Fruit fly (Drosophila melanogaster) whole organism, embryonic: ENCODE results near the gene Pif1B.

Source experiments
- Awh ChIP-seq: fragments of 200-800 bp; sonication (Bioruptor generic); IDR thresholded peaks from 2 replicates; pipeline ENCODE4, ENCODE4 v1.3.6; 2022; ENCODE audit warnings: missing biosample characterization, missing genetic modification characterization
- CG10274 ChIP-seq: fragments of 200-800 bp; sonication (Bioruptor generic); optimal IDR thresholded peaks from 3 replicates; lab custom pipeline; 2017; ENCODE audit warnings: missing biosample characterization, mild to moderate bottlenecking, missing genetic modification characterization
- CG10462 ChIP-seq: fragments of 200-800 bp; sonication (Bioruptor generic); optimal IDR thresholded peaks from 2 replicates; lab custom pipeline; 2016; ENCODE audit warnings: missing biosample characterization, missing genetic modification characterization
- CG12659 ChIP-seq: fragments of 200-800 bp; sonication (Bioruptor generic); optimal IDR thresholded peaks from 3 replicates; lab custom pipeline; 2017; ENCODE audit warnings: mild to moderate bottlenecking, missing biosample characterization, missing genetic modification reagents, missing genetic modification characterization
- CG16813 ChIP-seq: fragments of 200-800 bp; sonication (Bioruptor generic); IDR thresholded peaks from 3 replicates; pipeline ENCODE4 v1.3.6; 2022; ENCODE audit warnings: missing biosample characterization, missing genetic modification characterization; ENCODE audit not compliant: partially characterized antibody
- CG18619 ChIP-seq: fragments of 200-800 bp; sonication (Bioruptor generic); optimal IDR thresholded peaks from 3 replicates; lab custom pipeline; 2017; ENCODE audit warnings: missing biosample characterization, mild to moderate bottlenecking, missing genetic modification characterization
- CG30431 ChIP-seq: fragments of 200-800 bp; sonication (Bioruptor generic); optimal IDR thresholded peaks from 2 replicates; lab custom pipeline; 2017; ENCODE audit warnings: missing biosample characterization, missing genetic modification characterization
- CG3407 ChIP-seq: fragments of 200-800 bp; sonication (Bioruptor generic); optimal IDR thresholded peaks from 2 replicates; lab custom pipeline; 2018; ENCODE audit warnings: missing biosample characterization, mild to moderate bottlenecking, missing genetic modification characterization
- CG34422 ChIP-seq: fragments of 200-800 bp; sonication (Bioruptor generic); IDR thresholded peaks from 3 replicates; pipeline ENCODE4 v1.3.6; 2022; ENCODE audit warnings: missing biosample characterization, missing genetic modification characterization
- CG3838 ChIP-seq: fragments of 200-800 bp; sonication (Bioruptor generic); optimal IDR thresholded peaks from 3 replicates; lab custom pipeline; 2016; ENCODE audit warnings: missing biosample characterization, missing genetic modification characterization
- CG6791 ChIP-seq: fragments of 200-800 bp; sonication (Bioruptor generic); IDR thresholded peaks from 3 replicates; pipeline ENCODE4 v1.3.6; 2022; ENCODE audit warnings: missing biosample characterization, missing genetic modification characterization; ENCODE audit not compliant: partially characterized antibody
- CG7357 ChIP-seq: fragments of 200-800 bp; sonication (Bioruptor generic); IDR thresholded peaks from 3 replicates; pipeline ENCODE4 v1.3.6; 2022; ENCODE audit warnings: missing biosample characterization, missing genetic modification characterization
- CG7556 ChIP-seq: fragments of 200-800 bp; sonication (Bioruptor generic); optimal IDR thresholded peaks from 2 replicates; lab custom pipeline; 2017; ENCODE audit warnings: missing biosample characterization, mild to moderate bottlenecking, missing genetic modification characterization
- CG7745 ChIP-seq: fragments of 200-800 bp; sonication (Bioruptor generic); optimal IDR thresholded peaks from 2 replicates; lab custom pipeline; 2018; ENCODE audit warnings: missing biosample characterization, mild to moderate bottlenecking, missing genetic modification characterization, moderate library complexity
- CG7839 ChIP-seq: fragments of 200-800 bp; sonication (Bioruptor generic); optimal IDR thresholded peaks from 3 replicates; lab custom pipeline; 2018; ENCODE audit warnings: missing biosample characterization, mild to moderate bottlenecking, missing genetic modification characterization, moderate library complexity
- CG8089 ChIP-seq: fragments of 200-800 bp; sonication (Bioruptor generic); optimal IDR thresholded peaks from 3 replicates; lab custom pipeline; 2016; ENCODE audit warnings: missing biosample characterization, missing genetic modification characterization
- CG9817 ChIP-seq: fragments of 200-800 bp; sonication (Bioruptor generic); optimal IDR thresholded peaks from 2 replicates; lab custom pipeline; 2018; ENCODE audit warnings: missing biosample characterization, mild to moderate bottlenecking, missing genetic modification characterization, moderate library complexity
- CoRest ChIP-seq: fragments of 200-800 bp; sonication (Bioruptor generic); optimal IDR thresholded peaks from 3 replicates; lab custom pipeline; 2018; ENCODE audit warnings: missing biosample characterization, mild to moderate bottlenecking, missing genetic modification characterization, moderate library complexity
- CrebB ChIP-seq: fragments of 200-800 bp; sonication (Bioruptor generic); optimal IDR thresholded peaks from 3 replicates; lab custom pipeline; 2018; ENCODE audit warnings: missing biosample characterization, mild to moderate bottlenecking, missing genetic modification characterization
- Dip3 ChIP-seq: fragments of 200-800 bp; sonication (Bioruptor generic); optimal IDR thresholded peaks from 3 replicates; lab custom pipeline; 2016; ENCODE audit warnings: missing biosample characterization, missing genetic modification characterization
- Gsc ChIP-seq: fragments of 200-800 bp; sonication (Bioruptor generic); IDR thresholded peaks from 2 replicates; pipeline ENCODE4 v1.3.6; 2022; ENCODE audit warnings: missing biosample characterization, missing genetic modification characterization
- Gug ChIP-seq: fragments of 200-800 bp; sonication (Bioruptor generic); IDR thresholded peaks from 4 replicates; pipeline ENCODE4 v1.3.6; 2022; ENCODE audit warnings: missing biosample characterization, missing genetic modification characterization
- Lhr ChIP-seq: fragments of 200-800 bp; sonication (Bioruptor generic); optimal IDR thresholded peaks from 3 replicates; lab custom pipeline; 2017; ENCODE audit warnings: mild to moderate bottlenecking, missing biosample characterization, missing genetic modification reagents, missing genetic modification characterization
- Mad ChIP-seq: fragments of 200-800 bp; sonication (Bioruptor generic); optimal IDR thresholded peaks from 2 replicates; lab custom pipeline; 2016; ENCODE audit warnings: missing biosample characterization, missing genetic modification characterization
- Max ChIP-seq: fragments of 200-800 bp; sonication (Bioruptor generic); optimal IDR thresholded peaks from 2 replicates; lab custom pipeline; 2016; ENCODE audit warnings: missing biosample characterization, mild to moderate bottlenecking, missing genetic modification characterization
- NC2α ChIP-seq: fragments of 200-800 bp; sonication (Bioruptor generic); optimal IDR thresholded peaks from 2 replicates; lab custom pipeline; 2016; ENCODE audit warnings: missing biosample characterization, missing genetic modification characterization
- Stat92E ChIP-seq, 3 experiments: fragments of >200 bp in 2 of 3; fragments of 200-800 bp in 1 of 3; sonication (Bioruptor generic) in 1 of 3; optimal IDR thresholded peaks; 2 replicates each; lab custom pipeline; 2017 to 2019; ENCODE audit warnings: missing biosample characterization in 3 of 3, missing genetic modification characterization in 3 of 3, mild to moderate bottlenecking in 1 of 3, moderate library complexity in 1 of 3
- Taf1 ChIP-seq: fragments of 200-800 bp; sonication (Bioruptor generic); IDR thresholded peaks from 2 replicates; pipeline ENCODE4 v1.3.6; 2022; ENCODE audit warnings: missing biosample characterization, missing genetic modification characterization
- YL-1 ChIP-seq: fragments of 200-800 bp; sonication (Bioruptor generic); optimal IDR thresholded peaks from 3 replicates; lab custom pipeline; 2017; ENCODE audit warnings: missing biosample characterization, mild to moderate bottlenecking, missing genetic modification characterization
- ab ChIP-seq: fragments of 200-800 bp; sonication (Bioruptor generic); optimal IDR thresholded peaks from 2 replicates; lab custom pipeline; 2016; ENCODE audit warnings: missing biosample characterization, missing genetic modification characterization
- amos ChIP-seq: fragments of 200-800 bp; sonication (Bioruptor generic); IDR thresholded peaks from 2 replicates; pipeline ENCODE4 v1.3.6; 2022; ENCODE audit warnings: missing biosample characterization, missing genetic modification characterization; ENCODE audit not compliant: partially characterized antibody
- aop ChIP-seq: fragments of 200-800 bp; sonication (Bioruptor generic); IDR thresholded peaks from 2 replicates; pipeline ENCODE4 v1.3.6; 2022; ENCODE audit warnings: missing biosample characterization, missing genetic modification characterization
- ci ChIP-seq: fragments of 200-800 bp; sonication (Bioruptor generic); IDR thresholded peaks from 3 replicates; pipeline ENCODE4 v1.3.6; 2022; ENCODE audit warnings: missing biosample characterization, missing genetic modification characterization
- disco-r ChIP-seq: fragments of 200-800 bp; sonication (Bioruptor generic); optimal IDR thresholded peaks from 2 replicates; lab custom pipeline; 2016; ENCODE audit warnings: missing biosample characterization, missing genetic modification characterization
- jing ChIP-seq: fragments of 200-800 bp; sonication (Bioruptor generic); optimal IDR thresholded peaks from 2 replicates; lab custom pipeline; 2018; ENCODE audit warnings: missing biosample characterization, mild to moderate bottlenecking, missing genetic modification characterization
- jumu ChIP-seq: fragments of 200-800 bp; sonication (Bioruptor generic); optimal IDR thresholded peaks from 3 replicates; lab custom pipeline; 2016; ENCODE audit warnings: missing biosample characterization, missing genetic modification characterization
- kah ChIP-seq: fragments of 200-800 bp; sonication (Bioruptor generic); optimal IDR thresholded peaks from 2 replicates; lab custom pipeline; 2018; ENCODE audit warnings: missing biosample characterization, mild to moderate bottlenecking, missing genetic modification characterization
- ken ChIP-seq: fragments of 200-800 bp; sonication (Bioruptor generic); IDR thresholded peaks from 3 replicates; pipeline ENCODE4 v1.3.6; 2022; ENCODE audit warnings: missing biosample characterization, missing genetic modification characterization
- knrl ChIP-seq: fragments of 200-800 bp; sonication (Bioruptor generic); IDR thresholded peaks from 3 replicates; pipeline ENCODE4 v1.3.6; 2022; ENCODE audit warnings: missing biosample characterization, missing genetic modification characterization; ENCODE audit not compliant: partially characterized antibody
- peb ChIP-seq: fragments of 200-800 bp; sonication (Bioruptor generic); IDR thresholded peaks from 2 replicates; pipeline ENCODE4 v1.3.6; 2022; ENCODE audit warnings: missing biosample characterization, missing genetic modification characterization
- pita ChIP-seq: fragments of 200-800 bp; sonication (Bioruptor generic); optimal IDR thresholded peaks from 2 replicates; lab custom pipeline; 2017; ENCODE audit warnings: missing biosample characterization, mild to moderate bottlenecking, missing genetic modification characterization
- sob ChIP-seq: fragments of 200-800 bp; sonication (Bioruptor generic); IDR thresholded peaks from 2 replicates; pipeline ENCODE4 v1.3.6; 2022; ENCODE audit warnings: missing biosample characterization, missing genetic modification characterization
- sug ChIP-seq: fragments of 200-800 bp; optimal IDR thresholded peaks from 2 replicates; lab custom pipeline; 2019; ENCODE audit warnings: missing biosample characterization, mild to moderate bottlenecking, missing genetic modification characterization, moderate library complexity
- tna ChIP-seq: fragments of 200-800 bp; sonication (Bioruptor generic); IDR thresholded peaks from 2 replicates; pipeline ENCODE4 v1.3.6; 2022; ENCODE audit warnings: missing biosample characterization, missing genetic modification characterization; ENCODE audit not compliant: partially characterized antibody
- toy ChIP-seq: fragments of 200-800 bp; sonication (Bioruptor generic); IDR thresholded peaks from 2 replicates; pipeline ENCODE4 v1.3.6; 2022; ENCODE audit warnings: missing biosample characterization, missing genetic modification characterization
- trh ChIP-seq: fragments of 200-800 bp; sonication (Bioruptor generic); optimal IDR thresholded peaks from 2 replicates; lab custom pipeline; 2016; ENCODE audit warnings: missing biosample characterization, missing genetic modification characterization
- twi ChIP-seq: fragments of 200-800 bp; optimal IDR thresholded peaks from 2 replicates; lab custom pipeline; 2019; ENCODE audit warnings: missing biosample characterization, mild to moderate bottlenecking, missing genetic modification characterization, moderate library complexity
- vvl ChIP-seq: fragments of 200-800 bp; sonication (Bioruptor generic); IDR thresholded peaks from 2 replicates; pipeline ENCODE4 v1.3.6; 2022; ENCODE audit warnings: missing biosample characterization, missing genetic modification characterization
- zfh2 ChIP-seq: fragments of 200-800 bp; sonication (Bioruptor generic); optimal IDR thresholded peaks from 2 replicates; lab custom pipeline; 2016; ENCODE audit warnings: missing biosample characterization, missing genetic modification characterization

Gene Pif1B

dm6 chr3R:8731597-8732263, 69.2 kb downstream of the Pif1B start, which contains the start of the genes M1BP and CG8202 (continued):
- TF ChIP-seq CG10274 (GFP tag; lab: Kevin White, UChicago) (no peak), peb (GFP tag; lab: Robert Waterston, UW) (no peak), jing (no peak), CG3407 (GFP tag; lab: Kevin White, UChicago) (peak; percentile 71), tna (GFP tag; lab: Robert Waterston, UW) (no peak), CG8089 (GFP tag; lab: Kevin White, UChicago) (peak; percentile 28), ab (GFP tag; lab: Kevin White, UChicago) (peak; percentile 50), YL-1 (GFP tag; lab: Kevin White, UChicago) (peak; percentile 85), CG9817 (tag; lab: Kevin White, UChicago) (peak; percentile 86), CG12659 (peak; percentile 94), pita (GFP tag; lab: Kevin White, UChicago) (no peak), Gug (GFP tag; lab: Robert Waterston, UW) (peak; percentile 75), zfh2 (GFP tag; lab: Kevin White, UChicago) (peak; percentile 53), jumu (peak; percentile 7), Max (GFP tag; lab: Kevin White, UChicago) (peak; percentile 74), Awh (GFP tag; lab: Robert Waterston, UW) (peak; percentile 43; the same call in 1 of the 2 replicates), CoRest (tag; lab: Kevin White, UChicago) (peak; percentile 97), CG30431 (GFP tag; lab: Kevin White, UChicago) (peak; percentile 85), Mad (GFP tag; lab: Kevin White, UChicago) (peak; percentile 70), toy (no peak; the same call in 1 of the 2 replicates), aop (0 out of 2 replicates have a peak, but pooled peaks have one; percentile 4), CG18619 (GFP tag; lab: Kevin White, UChicago) (peak; percentile 93), sug (tag; lab: Kevin White, UChicago) (peak; percentile 92), CG7357 (peak; percentile 65; the same call in 2 of the 3 replicates), trh (peak; percentile 77), amos (no peak), ci (GFP tag; lab: Robert Waterston, UW) (peak; percentile 67; the same call in 2 of the 3 replicates), Lhr (GFP tag; lab: Kevin White, UChicago) (peak; percentile 18), kah (GFP tag; lab: Kevin White, UChicago) (peak; percentile 85), twi (tag; lab: Kevin White, UChicago) (peak; percentile 89), knrl (GFP tag; lab: Robert Waterston, UW) (no peak), ken (GFP tag; lab: Robert Waterston, UW) (peak; percentile 78; the same call in 2 of the 3 replicates), CG10462 (GFP tag; lab: Kevin White, UChicago) (peak; percentile 78), CG7556 (peak; percentile 96), disco-r (GFP tag; lab: Kevin White, UChicago) (no peak), CrebB (tag; lab: Kevin White, UChicago) (peak; percentile 56), NC2α (GFP tag; lab: Kevin White, UChicago) (no peak), Stat92E (GFP tag; optimal IDR thresholded peaks at IDR 0.05; lab: Kevin White, UChicago) (no peak), sob (GFP tag; lab: Robert Waterston, UW) (peak; percentile 57; the same call in 1 of the 2 replicates), CG16813 (GFP tag; lab: Robert Waterston, UW) (no peak), Dip3 (GFP tag; lab: Kevin White, UChicago) (peak; percentile 13), CG34422 (GFP tag; lab: Robert Waterston, UW) (peak; percentile 86), CG6791 (GFP tag; lab: Robert Waterston, UW) (no peak), CG3838 (GFP tag; lab: Kevin White, UChicago) (peak; percentile 24), CG7839 (tag; lab: Kevin White, UChicago) (peak; percentile 94), Gsc (GFP tag; lab: Robert Waterston, UW) (no peak; the same call in 1 of the 2 replicates), vvl (peak; percentile 83), CG7745 (no peak), Taf1 (GFP tag; lab: Robert Waterston, UW) (peak; percentile 8; the same call in 1 of the 2 replicates)
